Fruit fly (Drosophila melanogaster): ENCODE results near the gene CG8202.
A peak's percentile ranks its signal among the peaks of the same experiment; 100 is the strongest.

CG8202 gene

dm6 chr3R:8694110-8694826 lies 37.6 kb upstream of the CG8202 start (continued):
- no peak for TF ChIP-seq Taf1 (GFP tag; IDR thresholded peaks at IDR 0.05)
- TF ChIP-seq btn (GFP tag; optimal IDR thresholded peaks at IDR 0.05): no peak
- TF ChIP-seq Lpt (GFP tag; optimal IDR thresholded peaks at IDR 0.05): no peak
- peak in 1 of 2 experiments; percentile 80 for TF ChIP-seq tll (GFP tag; optimal IDR thresholded peaks at IDR 0.05)
- no peak for TF ChIP-seq B-H2 (GFP tag; optimal IDR thresholded peaks at IDR 0.05)
- TF ChIP-seq Oli (tag; optimal IDR thresholded peaks at IDR 0.05): no peak
- peak; percentile 32 for TF ChIP-seq HHEX (GFP tag; optimal IDR thresholded peaks at IDR 0.05)
- no peak for TF ChIP-seq eyg (GFP tag; optimal IDR thresholded peaks at IDR 0.05)
- no peak for TF ChIP-seq CG2202 (tag; optimal IDR thresholded peaks at IDR 0.05)
- TF ChIP-seq hth (optimal IDR thresholded peaks at IDR 0.05): no peak
- TF ChIP-seq CG11504 (tag; optimal IDR thresholded peaks at IDR 0.05): no peak
- TF ChIP-seq Ravus (GFP tag; IDR thresholded peaks at IDR 0.05): no peak
- TF ChIP-seq CG14667 (GFP tag; IDR thresholded peaks at IDR 0.05): no peak
- no peak for TF ChIP-seq slp2 (GFP tag; optimal IDR thresholded peaks at IDR 0.05)
- no peak for TF ChIP-seq fd96Cb (tag; optimal IDR thresholded peaks at IDR 0.05)
- TF ChIP-seq Hmr (GFP tag; optimal IDR thresholded peaks at IDR 0.05): peak; percentile 80
- no peak for TF ChIP-seq Hsf (GFP tag; optimal IDR thresholded peaks at IDR 0.05)
- no peak for TF ChIP-seq CG14965 (GFP tag; optimal IDR thresholded peaks at IDR 0.05; ENCODE audit: borderline replicate concordance)
- no peak for TF ChIP-seq CG33557 (GFP tag; optimal IDR thresholded peaks at IDR 0.05)
- no peak for TF ChIP-seq tup (GFP tag; optimal IDR thresholded peaks at IDR 0.05)
- TF ChIP-seq onecut (GFP tag; IDR thresholded peaks at IDR 0.05): peak; percentile 14; the same call in 1 of the 2 replicates
- no peak for TF ChIP-seq al (GFP tag; IDR thresholded peaks at IDR 0.05)
- TF ChIP-seq pzg (GFP tag; optimal IDR thresholded peaks at IDR 0.05): no peak
- no peak for TF ChIP-seq CG14050 (GFP tag; IDR thresholded peaks at IDR 0.05)
- no peak for TF ChIP-seq YL-1 (GFP tag; optimal IDR thresholded peaks at IDR 0.05)
- no peak for TF ChIP-seq Lim3 (GFP tag; IDR thresholded peaks at IDR 0.05)
- TF ChIP-seq jumu (GFP tag; optimal IDR thresholded peaks at IDR 0.05): no peak
- TF ChIP-seq CG4854 (GFP tag; optimal IDR thresholded peaks at IDR 0.05): no peak
- no peak for TF ChIP-seq Doc2 (GFP tag; IDR thresholded peaks at IDR 0.05)
- TF ChIP-seq Optix (GFP tag; IDR thresholded peaks at IDR 0.05): no peak
- no peak for TF ChIP-seq sisA (GFP tag; IDR thresholded peaks at IDR 0.05)
- no peak for TF ChIP-seq CG9437 (GFP tag; optimal IDR thresholded peaks at IDR 0.05)
- no peak for TF ChIP-seq ro (GFP tag; IDR thresholded peaks at IDR 0.05)
- TF ChIP-seq CG4424 (GFP tag; optimal IDR thresholded peaks at IDR 0.05): no peak
- TF ChIP-seq repo (GFP tag; optimal IDR thresholded peaks at IDR 0.05): no peak
- no peak for TF ChIP-seq cad (GFP tag; optimal IDR thresholded peaks at IDR 0.05)
- TF ChIP-seq dan (GFP tag; IDR thresholded peaks at IDR 0.05): no peak
- TF ChIP-seq gt (GFP tag; IDR thresholded peaks at IDR 0.05): no peak
- no peak for TF ChIP-seq CG15696 (tag; optimal IDR thresholded peaks at IDR 0.05)
- no peak for TF ChIP-seq Hey (tag; optimal IDR thresholded peaks at IDR 0.05)
- no peak for TF ChIP-seq CG15073 (GFP tag; optimal IDR thresholded peaks at IDR 0.05)
- no peak for TF ChIP-seq CG12104 (GFP tag; optimal IDR thresholded peaks at IDR 0.05)
- no peak for TF ChIP-seq lilli (GFP tag; optimal IDR thresholded peaks at IDR 0.05)
- TF ChIP-seq CG3065 (GFP tag; optimal IDR thresholded peaks at IDR 0.05): no peak
- peak; percentile 89 for TF ChIP-seq CG6765 (GFP tag; optimal IDR thresholded peaks at IDR 0.05)
- peak; percentile 56 for TF ChIP-seq lab (GFP tag; optimal IDR thresholded peaks at IDR 0.05)
- no peak for TF ChIP-seq cato (GFP tag; optimal IDR thresholded peaks at IDR 0.05; ENCODE audit: borderline replicate concordance)
- no peak for TF ChIP-seq CG14441 (GFP tag; IDR thresholded peaks at IDR 0.05)
- peak; percentile 9 for TF ChIP-seq MTF-1 (GFP tag; optimal IDR thresholded peaks at IDR 0.05; ENCODE audit: borderline replicate concordance)
- no peak for TF ChIP-seq Dad (GFP tag; optimal IDR thresholded peaks at IDR 0.05)
- no peak for TF ChIP-seq CG10209 (GFP tag; optimal IDR thresholded peaks at IDR 0.05)

Measured in whole organism, embryonic.